Worm (Caenorhabditis elegans) whole organism, L1 larva: ENCODE results near the gene gphr-2.

Experiments used
- C34B4.2 ChIP-seq: sonication (generic microtip); optimal IDR thresholded peaks from 2 replicates; lab custom pipeline; 2017; ENCODE audit warnings: mild to moderate bottlenecking, missing genetic modification characterization, missing compliant biosample characterization
- F16B12.6 ChIP-seq: fragments of 150-350 bp; optimal IDR thresholded peaks from 2 replicates; lab custom pipeline; 2014; ENCODE audit warnings: missing biosample characterization, missing genetic modification characterization
- aha-1 ChIP-seq: fragments of 150-350 bp; optimal IDR thresholded peaks from 2 replicates; lab custom pipeline; 2014; ENCODE audit warnings: missing biosample characterization, missing genetic modification characterization
- alr-1 ChIP-seq: fragments of 200-800 bp; sonication (Bioruptor generic); optimal IDR thresholded peaks from 2 replicates; lab custom pipeline; 2018; ENCODE audit warnings: borderline replicate concordance, mild to moderate bottlenecking, missing genetic modification characterization, missing compliant biosample characterization
- ama-1 ChIP-seq: fragments of 150-350 bp; optimal IDR thresholded peaks from 2 replicates; lab custom pipeline; 2014
- ceh-8 ChIP-seq: fragments of 200-800 bp; sonication (Bioruptor generic); optimal IDR thresholded peaks from 2 replicates; lab custom pipeline; 2018; ENCODE audit warnings: mild to moderate bottlenecking, missing genetic modification characterization, moderate library complexity, missing compliant biosample characterization
- ceh-88 ChIP-seq: fragments of 200-800 bp; sonication (Bioruptor generic); IDR thresholded peaks from 2 replicates; pipeline ENCODE4 v1.3.6; 2022; ENCODE audit warnings: missing genetic modification characterization, missing compliant biosample characterization
- ceh-90 ChIP-seq: sonication (generic microtip); optimal IDR thresholded peaks from 2 replicates; lab custom pipeline; 2016; ENCODE audit warnings: missing genetic modification characterization, missing compliant biosample characterization
- ces-1 ChIP-seq: fragments of 150-350 bp; optimal IDR thresholded peaks from 2 replicates; lab custom pipeline; 2014; ENCODE audit warnings: missing biosample characterization, missing genetic modification reagents, missing genetic modification characterization
- dpl-1 ChIP-seq, 3 experiments: fragments of 150-350 bp in 2 of 3; sonication (generic microtip) in 1 of 3; optimal IDR thresholded peaks; 2 replicates each; lab custom pipeline; 2014 to 2017; ENCODE audit warnings: missing biosample characterization in 3 of 3, missing genetic modification characterization in 3 of 3, missing genetic modification reagents in 3 of 3
- efl-3 ChIP-seq: fragments of 200-800 bp; sonication (Bioruptor generic); optimal IDR thresholded peaks from 2 replicates; lab custom pipeline; 2018; ENCODE audit warnings: mild to moderate bottlenecking, missing genetic modification characterization, missing compliant biosample characterization
- elt-2 ChIP-seq: sonication (generic microtip); optimal IDR thresholded peaks from 2 replicates; lab custom pipeline; 2016; ENCODE audit warnings: missing genetic modification characterization, mild to moderate bottlenecking, inconsistent platforms, missing compliant biosample characterization, missing genetic modification reagents
- fkh-8 ChIP-seq: sonication (generic microtip); optimal IDR thresholded peaks from 2 replicates; lab custom pipeline; 2016; ENCODE audit warnings: mild to moderate bottlenecking, missing genetic modification characterization, missing compliant biosample characterization
- grh-1 ChIP-seq: fragments of 200-800 bp; sonication (Bioruptor generic); IDR thresholded peaks from 2 replicates; pipeline ENCODE4 v1.3.6; 2022; ENCODE audit warnings: missing genetic modification reagents, missing genetic modification characterization, missing compliant biosample characterization
- hlh-17 ChIP-seq: fragments of 200-800 bp; sonication (Bioruptor generic); optimal IDR thresholded peaks from 2 replicates; lab custom pipeline; 2018; ENCODE audit warnings: missing genetic modification characterization, mild to moderate bottlenecking, missing compliant biosample characterization, moderate library complexity, borderline replicate concordance
- jun-1 ChIP-seq: fragments of 150-350 bp; optimal IDR thresholded peaks from 2 replicates; lab custom pipeline; 2014; ENCODE audit warnings: missing biosample characterization, missing genetic modification reagents, missing genetic modification characterization
- lin-13 ChIP-seq: fragments of 150-350 bp; optimal IDR thresholded peaks from 2 replicates; lab custom pipeline; 2014; ENCODE audit warnings: missing biosample characterization, missing genetic modification reagents, missing genetic modification characterization
- lir-3 ChIP-seq: sonication (generic microtip); optimal IDR thresholded peaks from 2 replicates; lab custom pipeline; 2016; ENCODE audit warnings: mild to moderate bottlenecking, missing genetic modification characterization, moderate library complexity, missing compliant biosample characterization; ENCODE audit not compliant: poor library complexity
- lsy-2 ChIP-seq, 2 experiments: fragments of 150-350 bp; optimal IDR thresholded peaks; 2 replicates each; lab custom pipeline; 2014; ENCODE audit warnings: missing biosample characterization in 2 of 2, missing genetic modification characterization in 2 of 2
- nhr-47 ChIP-seq: sonication (generic microtip); optimal IDR thresholded peaks from 2 replicates; lab custom pipeline; 2016; ENCODE audit warnings: mild to moderate bottlenecking, missing genetic modification characterization, moderate library complexity, missing compliant biosample characterization
- nhr-76 ChIP-seq: sonication (generic microtip); optimal IDR thresholded peaks from 2 replicates; lab custom pipeline; 2017; ENCODE audit warnings: missing biosample characterization, missing genetic modification characterization
- nhr-85 ChIP-seq: sonication (generic microtip); peaks from one replicate; lab custom pipeline; 2016; ENCODE audit warnings: missing genetic modification characterization, inconsistent platforms, missing compliant biosample characterization
- pag-3 ChIP-seq: sonication (generic microtip); optimal IDR thresholded peaks from 2 replicates; lab custom pipeline; 2017; ENCODE audit warnings: missing genetic modification characterization, mild to moderate bottlenecking, missing compliant biosample characterization, antibody characterized with exemption, borderline replicate concordance; ENCODE audit not compliant: insufficient read depth
- pqm-1 ChIP-seq: sonication (generic microtip); optimal IDR thresholded peaks from 3 replicates; lab custom pipeline; 2017; ENCODE audit warnings: missing biosample characterization, missing genetic modification characterization
- snu-23 ChIP-seq: sonication (generic microtip); optimal IDR thresholded peaks from 2 replicates; lab custom pipeline; 2016; ENCODE audit warnings: missing genetic modification characterization, missing compliant biosample characterization
- sox-4 ChIP-seq: sonication (generic microtip); optimal IDR thresholded peaks from 2 replicates; lab custom pipeline; 2016; ENCODE audit warnings: missing genetic modification characterization, missing compliant biosample characterization
- swsn-7 ChIP-seq: sonication (generic microtip); optimal IDR thresholded peaks from 2 replicates; lab custom pipeline; 2016; ENCODE audit warnings: missing genetic modification characterization, missing compliant biosample characterization
- tbx-2 ChIP-seq: sonication (generic microtip); optimal IDR thresholded peaks from 2 replicates; lab custom pipeline; 2016; ENCODE audit warnings: missing genetic modification characterization, missing compliant biosample characterization
- tlp-1 ChIP-seq: fragments of 150-350 bp; optimal IDR thresholded peaks from 2 replicates; lab custom pipeline; 2014; ENCODE audit warnings: missing biosample characterization, missing genetic modification characterization
- unc-130 ChIP-seq: fragments of 150-350 bp; optimal IDR thresholded peaks from 2 replicates; lab custom pipeline; 2017; ENCODE audit warnings: missing biosample characterization, missing genetic modification characterization, inconsistent platforms
- unc-30 ChIP-seq: sonication (generic microtip); optimal IDR thresholded peaks from 2 replicates; lab custom pipeline; 2017; ENCODE audit warnings: missing biosample characterization, missing genetic modification characterization
- vab-15 ChIP-seq: sonication (generic microtip); optimal IDR thresholded peaks from 2 replicates; lab custom pipeline; 2017; ENCODE audit warnings: missing genotype, mild to moderate bottlenecking, missing genetic modification characterization, missing compliant biosample characterization
- zag-1 ChIP-seq: fragments of 150-350 bp; optimal IDR thresholded peaks from 2 replicates; lab custom pipeline; 2014; ENCODE audit warnings: missing biosample characterization, missing genetic modification characterization
- zip-4 ChIP-seq: fragments of 200-800 bp; sonication (Bioruptor generic); optimal IDR thresholded peaks from 2 replicates; lab custom pipeline; 2018; ENCODE audit warnings: mild to moderate bottlenecking, missing genetic modification characterization, moderate library complexity, missing compliant biosample characterization
- ztf-11 ChIP-seq, 2 experiments: sonication (generic microtip); optimal IDR thresholded peaks; 2 replicates each; lab custom pipeline; 2016 to 2017; ENCODE audit warnings: missing genetic modification characterization in 2 of 2, missing biosample characterization in 1 of 2, missing compliant biosample characterization in 1 of 2

The gphr-2 gene

DNA sequence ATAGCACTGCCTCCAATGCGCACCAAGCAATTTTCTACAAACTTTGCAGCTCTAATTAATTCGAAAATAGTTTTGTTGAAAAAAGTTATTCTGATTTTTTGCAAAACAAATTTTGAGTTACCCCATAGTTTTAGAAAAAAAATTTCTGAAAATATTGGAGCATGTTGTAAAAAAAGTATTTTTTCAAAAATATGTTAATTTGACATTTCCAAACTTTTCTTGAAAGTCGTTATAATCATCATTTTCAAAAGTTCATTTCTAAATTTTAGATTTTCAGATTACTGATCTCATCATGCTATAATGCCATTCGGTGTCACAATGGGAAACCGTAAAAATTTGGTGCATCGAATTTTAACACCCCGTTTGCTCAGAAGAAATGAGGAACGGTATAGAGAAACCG, 39.8 kb downstream of the gphr-2 start, which contains the start of gene del-1:
Gene del-1, plus strand, starts transcription at position 301 of the 400 bp plus-strand sequence.
- TF ChIP-seq ama-1 (lab: Kevin White, UChicago) (no peak), snu-23 (GFP tag; lab: Kevin White, UChicago) (no peak), elt-2 (no peak), C34B4.2 (no peak), dpl-1 (GFP tag; optimal IDR thresholded peaks at IDR 0.05; lab: Kevin White, UChicago) (no peak), unc-30 (tag; lab: Kevin White, UChicago) (no peak), hlh-17 (GFP tag; lab: Kevin White, UChicago) (no peak), nhr-47 (tag; lab: Kevin White, UChicago) (no peak), fkh-8 (tag; lab: Kevin White, UChicago) (no peak), jun-1 (no peak), pqm-1 (tag; lab: Kevin White, UChicago) (no peak), zag-1 (tag; lab: Kevin White, UChicago) (no peak), nhr-85 (tag; lab: Kevin White, UChicago) (no peak), ceh-90 (tag; lab: Kevin White, UChicago) (no peak), ztf-11 (tag; optimal IDR thresholded peaks at IDR 0.05; lab: Kevin White, UChicago) (no peak), unc-130 (tag; lab: Kevin White, UChicago) (no peak)

DNA sequence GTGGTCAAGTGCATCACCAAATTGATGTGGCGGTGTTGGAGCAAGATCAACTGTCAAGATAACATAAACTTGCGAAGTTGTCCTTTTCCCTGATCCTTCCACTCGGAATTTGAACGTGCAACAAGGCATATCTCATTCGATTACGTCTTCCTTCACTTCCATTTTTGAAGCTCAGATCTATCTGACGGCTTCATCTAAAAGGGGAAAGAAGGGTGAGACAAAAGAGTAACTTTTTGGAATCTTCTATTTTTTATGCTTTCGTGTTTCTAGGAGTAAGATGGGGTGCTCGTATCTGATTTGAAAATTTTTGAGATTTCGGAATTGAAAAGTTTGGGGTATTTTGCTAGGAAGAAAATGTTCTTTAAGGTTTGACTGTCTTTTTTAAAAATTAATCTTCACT, 40.4 kb downstream of the gphr-2 start:
- TF ChIP-seq vab-15: no peak
- no peak for TF ChIP-seq hlh-17 (GFP tag; lab: Kevin White, UChicago)
- TF ChIP-seq efl-3: no peak

DNA sequence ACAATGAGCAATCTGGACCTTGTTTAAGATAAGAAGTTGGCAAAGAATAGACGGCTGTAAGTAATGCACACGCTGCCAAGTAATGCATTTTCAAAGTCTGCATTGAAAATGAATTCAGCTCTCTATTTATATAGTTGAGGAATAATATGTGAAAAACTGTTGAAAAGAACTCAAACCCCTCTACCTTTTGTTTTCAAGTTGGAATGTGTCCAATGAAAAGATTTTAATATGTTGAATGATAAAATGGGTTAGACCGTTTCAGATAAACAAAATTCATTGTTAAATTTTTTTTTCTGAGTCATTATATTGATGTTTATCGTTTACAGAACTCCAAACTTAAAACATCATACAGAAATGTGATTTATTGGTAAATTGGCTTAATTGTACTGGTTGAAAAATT, 44.1 kb downstream of the gphr-2 start, which contains the start of gene E02H4.8:
Gene E02H4.8, minus strand, starts transcription at position 101 of the 400 bp plus-strand sequence.
- TF ChIP-seq lin-13 (GFP tag; lab: Kevin White, UChicago) (no peak), nhr-76 (tag; lab: Kevin White, UChicago) (no peak), zip-4 (GFP tag; lab: Kevin White, UChicago) (no peak), jun-1 (no peak), nhr-47 (tag; lab: Kevin White, UChicago) (no peak), ama-1 (lab: Kevin White, UChicago) (no peak), pag-3 (no peak), lsy-2 (tag; optimal IDR thresholded peaks at IDR 0.05; lab: Kevin White, UChicago) (no peak)
- TF ChIP-seq, all 84 proteins: peak for 0

DNA sequence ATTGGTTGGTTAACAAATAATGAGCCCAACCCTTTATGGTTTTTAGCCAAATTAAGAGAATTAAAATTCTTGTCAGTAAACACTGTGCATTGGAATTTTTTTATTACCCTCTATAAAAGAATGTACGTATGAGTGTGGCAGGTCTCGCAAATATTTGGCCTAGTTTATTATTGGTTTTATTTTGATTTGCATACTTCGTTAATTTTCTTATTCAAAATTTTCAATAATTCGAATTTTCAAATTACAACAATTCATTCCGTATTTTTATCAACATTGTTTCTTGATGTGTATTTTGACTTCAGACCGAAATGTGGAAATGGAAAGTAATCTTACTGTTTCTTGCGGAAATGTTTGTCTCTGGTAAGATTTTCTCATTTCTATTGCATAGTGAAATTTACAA, 49.9 kb downstream of the gphr-2 start, which contains the start of gene E02H4.4:
Gene E02H4.4, plus strand, starts transcription at position 301 of the 400 bp plus-strand sequence.
- TF ChIP-seq tlp-1 (no peak), unc-130 (tag; lab: Kevin White, UChicago) (no peak), ceh-90 (tag; lab: Kevin White, UChicago) (no peak), lir-3 (tag; lab: Kevin White, UChicago) (no peak), efl-3 (no peak), tbx-2 (tag; lab: Kevin White, UChicago) (no peak), alr-1 (tag; lab: Kevin White, UChicago) (no peak), sox-4 (tag; lab: Kevin White, UChicago) (no peak), ceh-8 (GFP tag; lab: Kevin White, UChicago) (no peak), grh-1 (GFP tag; lab: Robert Waterston, UW) (no peak), lin-13 (GFP tag; lab: Kevin White, UChicago) (no peak), ceh-88 (GFP tag; lab: Robert Waterston, UW) (no peak), aha-1 (tag; lab: Kevin White, UChicago) (no peak), ces-1 (GFP tag; lab: Kevin White, UChicago) (no peak), F16B12.6 (no peak), swsn-7 (tag; lab: Kevin White, UChicago) (no peak)
